Worm (Caenorhabditis elegans): ENCODE measurements around the gene F33G12.7.

The F33G12.7 gene

DNA sequence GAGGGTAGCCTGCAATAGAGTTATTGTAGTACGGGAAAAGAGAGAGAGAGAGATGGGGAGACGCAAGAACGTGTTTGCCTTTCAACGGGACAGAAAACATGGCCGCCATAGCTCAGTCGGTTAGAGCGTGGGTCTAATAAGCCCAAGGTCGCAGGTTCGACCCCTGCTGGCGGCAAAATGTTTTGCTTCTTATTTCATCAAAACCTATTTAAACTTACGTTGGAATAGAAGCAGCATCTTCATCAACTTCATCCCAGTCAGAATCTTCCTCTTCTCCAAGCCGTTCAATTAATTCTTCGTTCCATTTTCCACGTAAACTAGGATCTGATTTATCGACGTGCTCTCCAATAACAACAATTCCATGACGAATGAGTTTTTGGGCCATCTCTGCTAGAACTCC lies 7.8 kb downstream of the F33G12.7 start (continued):
- TF ChIP-seq hlh-30 (tag; optimal IDR thresholded peaks at IDR 0.05; ENCODE audit: insufficient read depth), result no peak
- peak; percentile 79 for TF ChIP-seq hlh-13 (GFP tag; optimal IDR thresholded peaks at IDR 0.05)
- TF ChIP-seq elt-2 (tag; optimal IDR thresholded peaks at IDR 0.05), result peak; percentile 100
- peak; percentile 58 for TF ChIP-seq rnt-1 (tag; optimal IDR thresholded peaks at IDR 0.05)
- TF ChIP-seq ceh-6 (GFP tag; optimal IDR thresholded peaks at IDR 0.05), result peak; percentile 90
- TF ChIP-seq ets-4 (tag; optimal IDR thresholded peaks at IDR 0.05), result no peak
- TF ChIP-seq nfya-1 (tag; optimal IDR thresholded peaks at IDR 0.05), result peak; percentile 78
- no peak for TF ChIP-seq pha-4 (tag; optimal IDR thresholded peaks at IDR 0.05)
- peak; percentile 83 for TF ChIP-seq dve-1 (tag; optimal IDR thresholded peaks at IDR 0.05)
- peak; percentile 77 for TF ChIP-seq ceh-14 (tag; optimal IDR thresholded peaks at IDR 0.05)
- TF ChIP-seq ceh-34 (tag; optimal IDR thresholded peaks at IDR 0.05), result peak; percentile 91
- TF ChIP-seq ceh-9 (tag; optimal IDR thresholded peaks at IDR 0.05), result peak; percentile 49
- TF ChIP-seq ttx-3 (tag; optimal IDR thresholded peaks at IDR 0.05), result peak; percentile 81
- TF ChIP-seq pqm-1 (tag; optimal IDR thresholded peaks at IDR 0.05), result peak; percentile 73
- peak; percentile 73 for TF ChIP-seq npax-4 (tag; optimal IDR thresholded peaks at IDR 0.05)
- TF ChIP-seq unc-3 (GFP tag; conservative IDR thresholded peaks at IDR 0.05), result peak; percentile 86
- TF ChIP-seq unc-3 (tag; optimal IDR thresholded peaks at IDR 0.05), result peak; percentile 81
- peak; percentile 77; the same call in 1 of the 2 replicates for TF ChIP-seq ceh-45 (GFP tag; IDR thresholded peaks at IDR 0.05)
- TF ChIP-seq pros-1 (tag; optimal IDR thresholded peaks at IDR 0.05), result peak; percentile 34
- no peak for TF ChIP-seq unc-55 (GFP tag; optimal IDR thresholded peaks at IDR 0.05)
- TF ChIP-seq ceh-31 (tag; optimal IDR thresholded peaks at IDR 0.05), result peak; percentile 75
- TF ChIP-seq ztf-16 (tag; optimal IDR thresholded peaks at IDR 0.05), result peak; percentile 86
- peak; percentile 88 for TF ChIP-seq eyg-1 (tag; optimal IDR thresholded peaks at IDR 0.05)
- TF ChIP-seq ceh-2 (tag; optimal IDR thresholded peaks at IDR 0.05), result peak; percentile 86
- TF ChIP-seq nhr-232 (tag; optimal IDR thresholded peaks at IDR 0.05), result peak; percentile 87
- TF ChIP-seq fkh-10 (GFP tag; optimal IDR thresholded peaks at IDR 0.05), result no peak
- TF ChIP-seq syd-9 (tag; optimal IDR thresholded peaks at IDR 0.05), result peak; percentile 84
- peak; percentile 54 for TF ChIP-seq odd-2 (tag; optimal IDR thresholded peaks at IDR 0.05)
- peak; percentile 88 for TF ChIP-seq pha-2 (tag; optimal IDR thresholded peaks at IDR 0.05)
- TF ChIP-seq ceh-19 (GFP tag; optimal IDR thresholded peaks at IDR 0.05), result peak; percentile 83
- TF ChIP-seq ceh-30 (tag; optimal IDR thresholded peaks at IDR 0.05), result no peak
- TF ChIP-seq zip-5 (tag; optimal IDR thresholded peaks at IDR 0.05), result peak; percentile 73
- no peak for TF ChIP-seq nhr-11 (tag; optimal IDR thresholded peaks at IDR 0.05)
- peak; percentile 54 for TF ChIP-seq sox-2 (GFP tag; IDR thresholded peaks at IDR 0.05)
- TF ChIP-seq gmeb-2 (tag; optimal IDR thresholded peaks at IDR 0.05), result peak; percentile 87
- peak; percentile 86 for TF ChIP-seq K02D7.2 (tag; optimal IDR thresholded peaks at IDR 0.05)
- TF ChIP-seq unc-42 (tag; optimal IDR thresholded peaks at IDR 0.05), result peak; percentile 78
- TF ChIP-seq K09A11.1 (tag; optimal IDR thresholded peaks at IDR 0.05; ENCODE audit: insufficient read depth), result peak; percentile 78
- peak; percentile 88 for TF ChIP-seq sox-4 (tag; optimal IDR thresholded peaks at IDR 0.05)
- TF ChIP-seq hlh-6 (tag; optimal IDR thresholded peaks at IDR 0.05), result peak; percentile 97
- peak; percentile 58 for TF ChIP-seq mec-3 (tag; optimal IDR thresholded peaks at IDR 0.05; ENCODE audit: borderline replicate concordance)
- TF ChIP-seq ceh-22 (tag; optimal IDR thresholded peaks at IDR 0.05), result peak; percentile 22

DNA sequence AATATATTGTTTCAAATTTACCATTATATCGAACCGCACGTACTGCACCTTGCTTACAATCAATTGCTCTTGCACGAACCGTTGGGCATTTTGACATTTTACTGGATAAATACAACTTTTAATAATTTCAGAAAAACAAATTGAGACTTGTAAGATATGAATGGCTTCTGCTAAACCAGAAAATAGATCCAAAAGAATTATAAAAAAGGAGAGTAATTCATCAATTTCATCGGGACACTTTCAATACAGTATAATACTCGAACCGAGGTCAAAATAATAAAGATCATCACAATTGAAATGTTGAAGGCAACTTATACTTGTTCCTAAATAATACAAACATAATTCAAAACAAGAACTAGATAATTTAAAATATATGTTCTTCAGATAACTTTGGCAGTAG lies 8.9 kb downstream of the F33G12.7 start, which contains the start of gene wdr-83:
TSS of gene wdr-83 (minus strand) at position 101 of the 400 bp plus-strand sequence.
- TF ChIP-seq ceh-48 (tag; optimal IDR thresholded peaks at IDR 0.05), result no peak
- no peak for TF ChIP-seq ceh-6 (GFP tag; optimal IDR thresholded peaks at IDR 0.05)
- no peak for TF ChIP-seq ceh-24 (tag; optimal IDR thresholded peaks at IDR 0.05)
- no peak for TF ChIP-seq nhr-11 (tag; optimal IDR thresholded peaks at IDR 0.05)
- TF ChIP-seq C08G9.2 (tag; optimal IDR thresholded peaks at IDR 0.05), result no peak
- no peak for TF ChIP-seq fkh-6 (tag; optimal IDR thresholded peaks at IDR 0.05)
- TF ChIP-seq hlh-30 (tag; optimal IDR thresholded peaks at IDR 0.05; ENCODE audit: insufficient read depth), result no peak
- TF ChIP-seq lin-11 (tag; optimal IDR thresholded peaks at IDR 0.05), result no peak
- TF ChIP-seq pag-3 (tag; optimal IDR thresholded peaks at IDR 0.05; ENCODE audit: borderline replicate concordance), result no peak
- TF ChIP-seq gmeb-2 (tag; optimal IDR thresholded peaks at IDR 0.05), result no peak
- no peak for TF ChIP-seq zip-5 (tag; optimal IDR thresholded peaks at IDR 0.05)
